Worm (Caenorhabditis elegans): ENCODE data around the gene F17E9.16.
A peak's percentile ranks its signal among the peaks of the same experiment; 100 is the strongest.
"Not testable (repeated sequence)": the region's sequence is repeated elsewhere in the genome, so short reads cannot be mapped to it uniquely, and the experiment has no call there.

Gene F17E9.16

ce11 chrIV:8384737-8385136, 32.6 kb downstream of the F17E9.16 start:
- no peak for TF ChIP-seq bed-3 (GFP tag; optimal IDR thresholded peaks at IDR 0.05)
- no peak for TF ChIP-seq blmp-1 (tag; optimal IDR thresholded peaks at IDR 0.05)
- no peak for TF ChIP-seq ceh-43 (GFP tag; optimal IDR thresholded peaks at IDR 0.05)
- no peak for TF ChIP-seq mep-1 (tag; optimal IDR thresholded peaks at IDR 0.05)
- no peak for TF ChIP-seq snpc-4 (tag; optimal IDR thresholded peaks at IDR 0.05)
- TF ChIP-seq nhr-237 (tag; optimal IDR thresholded peaks at IDR 0.05), result no peak
- no peak for TF ChIP-seq ztf-11 (tag; optimal IDR thresholded peaks at IDR 0.05)
- TF ChIP-seq flh-1 (GFP tag; optimal IDR thresholded peaks at IDR 0.05), result no peak
- TF ChIP-seq nhr-28 (tag; optimal IDR thresholded peaks at IDR 0.05), result no peak
- no peak for TF ChIP-seq mab-5 (tag; optimal IDR thresholded peaks at IDR 0.05)
- no peak for TF ChIP-seq ceh-39 (tag; optimal IDR thresholded peaks at IDR 0.05)
- no peak for TF ChIP-seq zip-8 (tag; optimal IDR thresholded peaks at IDR 0.05)
- no peak for TF ChIP-seq lin-13 (tag; optimal IDR thresholded peaks at IDR 0.05)

ce11 chrIV:8385662-8386061, 33.5 kb downstream of the F17E9.16 start:
- TF ChIP-seq ces-1 (GFP tag; optimal IDR thresholded peaks at IDR 0.05), result peak; percentile 78
- TF ChIP-seq bed-3 (GFP tag; optimal IDR thresholded peaks at IDR 0.05), result no peak

- not testable (repeated sequence) for TF ChIP-seq mab-5 (tag; optimal IDR thresholded peaks at IDR 0.05); snpc-4 (tag; optimal IDR thresholded peaks at IDR 0.05); ceh-83 (GFP tag; optimal IDR thresholded peaks at IDR 0.05)
Measured at ce11 chrIV:8389139-8389538, 37.0 kb downstream of the F17E9.16 start, which contains the start of gene D2096.10. Gene D2096.10, minus strand, starts transcription at chrIV:8389239.

ce11 chrIV:8394105-8394504, 42.0 kb downstream of the F17E9.16 start, which contains the start of gene D2096.11:
Gene D2096.11, minus strand, starts transcription at chrIV:8394205.
- TF ChIP-seq sptf-1 (tag; optimal IDR thresholded peaks at IDR 0.05) (no peak), tbx-8 (GFP tag; optimal IDR thresholded peaks at IDR 0.05) (no peak), lin-32 (GFP tag; optimal IDR thresholded peaks at IDR 0.05) (no peak), snpc-4 (tag; optimal IDR thresholded peaks at IDR 0.05) (no peak)

ce11 chrIV:8396348-8396747, 44.2 kb downstream of the F17E9.16 start, which contains the start of gene timm-17B.2:
Gene timm-17B.2, plus strand, starts transcription at chrIV:8396648.
- no peak for TF ChIP-seq ceh-39 (tag; optimal IDR thresholded peaks at IDR 0.05)

ce11 chrIV:8397814-8398213, 45.7 kb downstream of the F17E9.16 start:
- TF ChIP-seq zip-8 (tag; optimal IDR thresholded peaks at IDR 0.05) (no peak), unc-39 (tag; optimal IDR thresholded peaks at IDR 0.05) (no peak), drap-1 (GFP tag; optimal IDR thresholded peaks at IDR 0.05) (no peak), pha-4 (tag; optimal IDR thresholded peaks at IDR 0.05) (no peak), elt-3 (tag; optimal IDR thresholded peaks at IDR 0.05) (no peak)

All from whole organism, mixed stage, embryonic.